Fruit fly (Drosophila melanogaster): ENCODE measurements around the gene CG15167.

Gene CG15167

DNA sequence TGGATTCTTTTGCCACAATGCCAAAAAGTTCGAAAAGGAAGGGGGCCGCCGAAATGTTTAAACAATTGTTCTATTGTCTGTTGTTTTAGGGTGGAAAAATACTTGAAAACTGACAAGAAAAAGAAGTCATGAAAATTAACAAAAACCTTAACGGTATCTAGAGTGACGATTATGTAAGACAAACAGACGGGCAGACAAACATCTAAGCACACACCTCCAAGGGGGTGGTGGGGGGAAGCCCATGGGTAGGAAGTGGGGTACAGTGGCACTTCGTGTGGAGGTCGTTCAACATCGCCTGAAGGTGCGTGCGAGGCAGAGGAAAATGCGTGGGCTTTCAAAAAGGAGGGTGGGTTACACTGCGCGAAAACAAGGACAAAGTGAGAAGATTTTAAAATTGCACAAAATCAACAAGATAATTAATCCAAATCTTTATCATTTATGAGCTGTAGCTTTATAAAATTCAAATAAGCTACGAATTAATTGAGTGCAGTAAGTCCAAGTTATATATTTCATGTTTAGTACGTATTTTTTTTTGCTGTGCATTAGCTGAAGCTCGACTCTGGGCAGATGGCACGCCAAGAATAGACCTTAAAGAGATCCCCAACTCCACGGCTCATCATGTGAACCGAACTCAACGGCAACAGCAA is 22.7 kb upstream of the CG15167 start:
- TF ChIP-seq salr (GFP tag; optimal IDR thresholded peaks at IDR 0.05) (no peak), Smox (GFP tag; optimal IDR thresholded peaks at IDR 0.05) (no peak), Ets21C (GFP tag; optimal IDR thresholded peaks at IDR 0.05) (no peak), CG4318 (GFP tag; optimal IDR thresholded peaks at IDR 0.05) (no peak), CG10631 (GFP tag; optimal IDR thresholded peaks at IDR 0.05) (peak; percentile 27), svp (GFP tag) (no peak), CG3032 (tag; optimal IDR thresholded peaks at IDR 0.05) (peak; percentile 29), CG15336 (GFP tag; IDR thresholded peaks at IDR 0.05) (peak; percentile 32; the same call in 1 of the 2 replicates), OdsH (GFP tag; optimal IDR thresholded peaks at IDR 0.05) (peak; percentile 1), CG9139 (GFP tag; optimal IDR thresholded peaks at IDR 0.05) (no peak), pdm3 (GFP tag; optimal IDR thresholded peaks at IDR 0.05) (peak; percentile 1), CG6163 (GFP tag; IDR thresholded peaks at IDR 0.05) (peak; percentile 60; the same call in 2 of the 3 replicates), CG16779 (tag; optimal IDR thresholded peaks at IDR 0.05) (no peak), CG32006 (GFP tag; optimal IDR thresholded peaks at IDR 0.05) (no peak), Gug (GFP tag; IDR thresholded peaks at IDR 0.05) (no peak), vri (GFP tag; optimal IDR thresholded peaks at IDR 0.05) (no peak), fd59A (GFP tag; optimal IDR thresholded peaks at IDR 0.05) (peak; percentile 5), fd85E (GFP tag; optimal IDR thresholded peaks at IDR 0.05) (no peak), Eip93F (GFP tag; optimal IDR thresholded peaks at IDR 0.05) (no peak), spab (GFP tag; optimal IDR thresholded peaks at IDR 0.05) (no peak), CG3919 (GFP tag; optimal IDR thresholded peaks at IDR 0.05) (peak; percentile 46), achi (GFP tag; optimal IDR thresholded peaks at IDR 0.05) (no peak), topi (GFP tag; optimal IDR thresholded peaks at IDR 0.05) (no peak), lz (GFP tag; optimal IDR thresholded peaks at IDR 0.05) (no peak), esn (GFP tag; optimal IDR thresholded peaks at IDR 0.05) (no peak), CG6792 (GFP tag; optimal IDR thresholded peaks at IDR 0.05) (no peak), ss (GFP tag; optimal IDR thresholded peaks at IDR 0.05) (peak in 1 of 2 experiments; percentile 44), Ets96B (tag; optimal IDR thresholded peaks at IDR 0.05) (peak; percentile 50), Sox15 (GFP tag; optimal IDR thresholded peaks at IDR 0.05) (no peak), Eip75B (GFP tag; optimal IDR thresholded peaks at IDR 0.05) (peak; percentile 15), net (GFP tag; optimal IDR thresholded peaks at IDR 0.05) (no peak), CG8632 (GFP tag; optimal IDR thresholded peaks at IDR 0.05) (no peak), CG8319 (GFP tag; optimal IDR thresholded peaks at IDR 0.05) (no peak), eg (GFP tag; IDR thresholded peaks at IDR 0.05) (no peak), CG7368 (GFP tag; optimal IDR thresholded peaks at IDR 0.05) (no peak), CG1621 (tag; optimal IDR thresholded peaks at IDR 0.05) (peak; percentile 8), Lpt (GFP tag; optimal IDR thresholded peaks at IDR 0.05) (no peak), Sox102F (GFP tag; optimal IDR thresholded peaks at IDR 0.05) (no peak), CG8119 (GFP tag; IDR thresholded peaks at IDR 0.05) (peak; percentile 36; the same call in 1 of the 3 replicates), fkh (GFP tag; optimal IDR thresholded peaks at IDR 0.05) (peak; percentile 84), CG6854 (GFP tag; optimal IDR thresholded peaks at IDR 0.05) (no peak), Hr38 (GFP tag; optimal IDR thresholded peaks at IDR 0.05) (no peak), cyc (GFP tag; optimal IDR thresholded peaks at IDR 0.05) (no peak), dsx (GFP tag; optimal IDR thresholded peaks at IDR 0.05; ENCODE audit: poor library complexity, severe bottlenecking) (no peak), acj6 (GFP tag; optimal IDR thresholded peaks at IDR 0.05) (no peak), Sox14 (GFP tag; optimal IDR thresholded peaks at IDR 0.05) (peak; percentile 1), Hr39 (GFP tag; optimal IDR thresholded peaks at IDR 0.05) (no peak), CG34406 (GFP tag; optimal IDR thresholded peaks at IDR 0.05) (no peak), Blimp-1 (GFP tag; optimal IDR thresholded peaks at IDR 0.05) (no peak), Met (GFP tag; optimal IDR thresholded peaks at IDR 0.05) (no peak), CG11762 (GFP tag; optimal IDR thresholded peaks at IDR 0.05; ENCODE audit: insufficient read depth) (no peak), Eip78C (GFP tag) (peak; percentile 61)
